Worm (Caenorhabditis elegans): Measurements from ENCODE around the gene ttc-17.

DNA sequence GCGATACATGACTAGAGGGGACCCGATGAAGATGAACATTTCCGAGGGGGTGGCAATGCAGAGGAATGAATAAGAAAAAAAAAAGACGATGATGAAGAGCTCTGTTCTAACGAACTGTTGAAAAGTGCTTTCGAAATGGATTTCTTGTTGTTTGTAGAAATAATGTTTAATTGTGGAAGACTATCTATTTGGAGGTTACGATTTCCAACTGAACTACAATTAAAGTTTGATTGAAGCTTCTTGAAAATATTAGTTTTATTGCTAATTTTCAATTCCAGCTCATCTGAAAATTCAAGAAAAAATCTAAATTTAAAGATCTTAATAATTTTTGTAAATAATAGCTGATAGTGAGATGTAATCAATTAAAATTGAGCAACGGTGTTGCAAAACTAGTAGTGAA lies 12.4 kb upstream of the ttc-17 start:
- TF ChIP-seq lin-39 (tag; optimal IDR thresholded peaks at IDR 0.05) (no peak), ztf-4 (tag; optimal IDR thresholded peaks at IDR 0.05) (no peak)

Measured in whole organism, L3 larva.